Worm (Caenorhabditis elegans) whole organism, L3 larva: ENCODE measurements around the gene mrpl-40.

Experiments used
- ama-1 ChIP-seq: fragments of 150-350 bp; optimal IDR thresholded peaks from 2 replicates; lab custom pipeline; 2018
- nhr-23 ChIP-seq: fragments of 150-350 bp; optimal IDR thresholded peaks from 2 replicates; lab custom pipeline; 2014; ENCODE audit warnings: missing biosample characterization, missing genetic modification reagents, missing genetic modification characterization
- nhr-28 ChIP-seq: fragments of 150-350 bp; optimal IDR thresholded peaks from 2 replicates; lab custom pipeline; 2014; ENCODE audit warnings: missing biosample characterization, missing genetic modification characterization
- sea-2 ChIP-seq: fragments of 150-350 bp; sonication (generic microtip); optimal IDR thresholded peaks from 4 replicates; lab custom pipeline; 2014; ENCODE audit warnings: missing biosample characterization, missing genetic modification reagents, missing genetic modification characterization

ce11 chrIII:87183-87582 is at the start of gene mrpl-40, which contains the start of gene F54C4.4:
- TF ChIP-seq sea-2 (GFP tag; lab: Kevin White, UChicago): no peak
- no peak for TF ChIP-seq nhr-28 (tag; lab: Kevin White, UChicago)
- no peak for TF ChIP-seq ama-1
- peak; percentile 65 for TF ChIP-seq nhr-23 (tag; lab: Kevin White, UChicago)
